Fruit fly (Drosophila melanogaster) whole organism: ENCODE measurements around the gene CG3587.

Experiments
- CG8478 ChIP-seq: fragments of >200 bp; optimal IDR thresholded peaks from 2 replicates; lab custom pipeline; 2018; ENCODE audit warnings: inconsistent platforms
- Dll ChIP-seq: fragments of >200 bp; optimal IDR thresholded peaks from 2 replicates; lab custom pipeline; 2017
- EcR ChIP-seq, 2 experiments: fragments of >200 bp; optimal IDR thresholded peaks; 2 replicates each; lab custom pipeline; 2017; ENCODE audit warnings: missing biosample characterization in 2 of 2, missing genetic modification characterization in 2 of 2, missing genetic modification reagents in 2 of 2
- pan ChIP-seq: fragments of >200 bp; optimal IDR thresholded peaks from 2 replicates; lab custom pipeline; 2017
- psq ChIP-seq: fragments of >200 bp; optimal IDR thresholded peaks from 2 replicates; lab custom pipeline; 2017
- usp ChIP-seq: fragments of >200 bp; optimal IDR thresholded peaks from 2 replicates; lab custom pipeline; 2017; ENCODE audit warnings: missing biosample characterization, missing genetic modification characterization, mixed read lengths

CG3587 gene

dm6 chrX:1949598-1949997 is 9.5 kb downstream of the CG3587 start:
- TF ChIP-seq EcR (GFP tag; optimal IDR thresholded peaks at IDR 0.05; lab: Kevin White, UChicago) (peak; percentile 5 to 27), usp (GFP tag; lab: Kevin White, UChicago) (no peak)

DNA sequence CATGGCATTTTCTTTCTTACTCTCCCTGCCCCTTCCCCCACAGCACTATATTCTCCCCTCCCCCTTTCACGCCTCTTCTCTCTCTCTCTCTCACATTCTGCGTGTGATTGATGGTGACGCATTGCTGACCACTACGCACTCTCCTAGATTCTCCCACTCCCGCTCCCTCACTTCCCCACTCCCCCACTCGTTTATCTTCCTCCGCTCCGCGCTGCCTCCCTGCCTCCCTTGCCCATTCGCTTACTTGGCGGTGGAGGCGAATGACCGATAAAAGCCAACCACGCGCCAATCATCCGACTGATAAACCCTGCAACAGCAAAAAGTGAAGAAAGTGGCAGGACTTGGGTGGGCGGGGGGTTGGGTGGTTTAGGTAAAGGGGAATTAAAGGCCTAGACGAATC is 10.2 kb downstream of the CG3587 start:
- peak; percentile 85 to 95 for TF ChIP-seq EcR (GFP tag; optimal IDR thresholded peaks at IDR 0.05; lab: Kevin White, UChicago)
- TF ChIP-seq usp (GFP tag; lab: Kevin White, UChicago) = no peak

DNA sequence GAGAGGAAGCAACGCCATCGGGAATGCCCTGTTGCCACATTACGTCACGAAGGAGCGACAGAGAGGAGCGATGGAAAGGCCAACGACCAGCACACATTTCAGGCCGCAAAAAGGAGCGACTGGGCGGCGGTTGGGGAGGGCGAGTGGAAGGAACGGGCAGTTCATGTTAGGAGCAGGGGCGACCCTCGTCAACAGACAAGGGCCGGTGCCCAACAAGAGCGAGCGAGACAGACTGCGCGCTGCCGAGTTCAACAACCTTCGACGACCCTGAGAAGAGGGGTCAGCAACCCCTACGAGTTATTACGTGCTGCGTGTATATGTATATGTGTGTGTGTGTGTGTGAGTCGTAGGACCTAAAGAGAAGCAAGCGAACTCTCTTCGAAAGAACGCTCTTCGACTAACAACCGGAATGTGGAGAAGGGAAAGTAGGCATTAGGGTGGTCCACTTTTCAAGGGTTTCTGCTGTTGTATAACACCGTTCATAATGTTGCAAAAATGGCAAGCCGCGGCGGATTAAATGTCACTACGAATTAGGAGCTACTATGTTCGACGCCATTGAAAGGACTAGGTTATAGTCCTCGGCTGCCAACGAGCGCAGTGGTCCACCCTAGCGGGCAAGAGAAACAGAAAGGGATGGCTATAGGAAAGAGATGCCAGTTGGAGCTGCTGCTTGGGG is 11.4 kb downstream of the CG3587 start:
- TF ChIP-seq usp (GFP tag; lab: Kevin White, UChicago) (no peak), Dll (lab: Kevin White, UChicago) (no peak), CG8478 (lab: Kevin White, UChicago) (no peak), pan (lab: Kevin White, UChicago) (no peak), psq (lab: Kevin White, UChicago) (no peak), EcR (GFP tag; optimal IDR thresholded peaks at IDR 0.05; lab: Kevin White, UChicago) (peak; percentile 99)

DNA sequence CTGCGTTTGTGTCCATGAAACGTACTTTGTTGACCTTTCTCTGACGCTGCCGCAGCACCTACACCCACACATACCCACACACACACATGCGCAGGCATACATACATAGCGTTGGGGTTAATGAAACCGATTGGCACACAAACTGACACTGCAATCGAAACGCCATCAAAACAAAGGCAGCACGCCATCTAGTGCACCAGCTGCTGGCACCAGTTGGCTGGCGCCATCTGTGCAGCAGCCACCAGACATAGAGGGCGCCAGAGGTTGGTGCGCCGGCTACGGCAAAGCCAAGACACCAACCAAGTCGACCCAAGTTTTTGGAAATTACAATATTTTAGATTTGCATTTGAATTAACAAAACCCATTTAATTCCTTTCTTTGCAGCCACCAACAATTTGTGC is 12.8 kb downstream of the CG3587 start:
- TF ChIP-seq Dll (lab: Kevin White, UChicago) (peak; percentile 74), EcR (GFP tag; optimal IDR thresholded peaks at IDR 0.05; lab: Kevin White, UChicago) (peak; percentile 84 to 92), psq (lab: Kevin White, UChicago) (no peak), pan (lab: Kevin White, UChicago) (no peak)

DNA sequence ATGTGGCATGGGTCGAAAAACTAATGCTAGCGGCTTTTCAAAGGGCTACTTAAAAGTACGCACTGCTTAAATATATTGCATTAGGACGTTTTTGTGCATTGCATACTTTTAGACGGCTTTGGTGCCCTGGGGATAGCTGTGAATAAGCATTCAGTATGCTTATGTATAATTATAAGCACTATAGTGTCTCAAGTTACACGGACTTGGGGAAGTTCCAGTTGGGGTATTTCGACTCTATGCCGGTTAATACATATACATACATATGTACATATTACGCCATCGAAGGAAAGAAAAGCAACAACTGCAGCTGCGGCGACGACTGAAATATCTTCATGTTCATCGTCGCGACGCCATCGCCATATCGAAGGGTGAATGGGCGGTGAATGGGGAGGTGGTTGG is 23.1 kb downstream of the CG3587 start:
- TF ChIP-seq EcR (GFP tag; optimal IDR thresholded peaks at IDR 0.05; lab: Kevin White, UChicago) (no peak), Dll (lab: Kevin White, UChicago) (no peak), pan (lab: Kevin White, UChicago) (no peak), CG8478 (lab: Kevin White, UChicago) (no peak), usp (GFP tag; lab: Kevin White, UChicago) (no peak)

- TF ChIP-seq pan (lab: Kevin White, UChicago) (no peak), psq (lab: Kevin White, UChicago) (no peak), CG8478 (lab: Kevin White, UChicago) (no peak), EcR (GFP tag; optimal IDR thresholded peaks at IDR 0.05; lab: Kevin White, UChicago) (peak in 1 of 2 experiments; percentile 7), usp (GFP tag; lab: Kevin White, UChicago) (no peak)
Observed at dm6 chrX:1963591-1964216, 23.6 kb downstream of the CG3587 start.

DNA sequence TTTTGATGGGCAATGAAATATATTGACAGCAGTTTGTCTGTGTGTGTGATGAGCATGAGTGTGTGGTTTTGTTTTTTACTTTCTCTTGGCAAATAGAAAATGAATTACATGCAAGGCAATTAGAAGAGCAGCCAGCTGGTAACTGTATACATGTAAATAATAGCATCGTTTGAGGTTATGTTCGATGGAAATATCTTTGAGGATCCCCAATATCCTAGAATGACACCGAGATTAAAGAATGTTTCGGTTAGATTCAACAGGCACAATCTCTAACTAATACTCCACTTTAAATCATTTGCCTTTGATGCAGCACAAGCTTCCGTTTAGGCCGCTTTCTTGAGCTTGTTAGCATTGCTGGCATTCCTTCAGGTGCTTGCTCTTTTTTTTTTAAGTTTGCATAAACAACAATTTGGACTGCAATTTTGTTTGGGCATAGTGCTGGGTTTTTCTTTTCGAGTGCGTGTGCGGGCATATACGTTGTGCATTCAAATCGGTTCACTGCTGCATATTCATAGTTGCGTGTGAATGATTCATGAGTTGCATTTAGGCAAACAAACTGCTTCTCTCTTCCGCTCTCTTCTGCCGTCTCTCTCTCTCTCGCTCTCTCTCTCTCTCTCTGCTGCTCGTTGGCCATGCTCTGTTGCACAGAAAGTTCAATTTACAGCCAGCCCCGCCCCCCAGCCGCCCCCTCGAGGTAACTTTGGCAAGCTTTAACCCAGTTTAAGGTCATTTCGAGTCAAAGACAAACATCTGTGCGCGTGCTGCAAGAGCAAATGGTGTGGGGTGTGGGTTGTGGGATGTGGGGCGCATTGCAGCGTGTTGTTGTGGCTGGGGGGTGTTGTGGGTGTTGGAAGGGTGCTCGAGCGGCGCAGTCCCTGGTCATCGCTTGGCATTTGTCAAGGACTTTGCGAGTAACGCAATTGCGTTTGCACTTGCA is 24.6 kb downstream of the CG3587 start:
- TF ChIP-seq EcR (GFP tag; optimal IDR thresholded peaks at IDR 0.05; lab: Kevin White, UChicago) = no peak
- TF ChIP-seq Dll (lab: Kevin White, UChicago) = peak; percentile 8

DNA sequence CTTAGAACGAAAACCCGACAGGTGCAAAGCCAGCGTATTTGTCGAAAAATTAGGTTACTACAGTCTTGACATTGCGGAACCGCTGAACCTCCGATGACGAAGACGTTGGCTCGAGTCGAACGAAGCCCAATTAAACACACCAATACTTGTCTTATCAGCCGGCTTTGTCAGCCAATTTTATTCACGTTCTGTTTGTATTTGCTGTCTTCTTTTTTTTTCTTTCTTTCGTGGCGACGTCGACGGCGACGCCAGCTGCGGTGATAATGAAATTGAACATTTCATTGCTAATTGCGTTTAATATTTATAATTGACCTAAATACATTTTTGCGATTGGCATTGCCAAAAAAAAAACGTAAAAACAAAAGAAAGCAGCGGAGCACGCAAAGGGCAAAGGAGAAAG is 25.4 kb downstream of the CG3587 start:
- TF ChIP-seq CG8478 (lab: Kevin White, UChicago) (no peak), usp (GFP tag; lab: Kevin White, UChicago) (no peak), pan (lab: Kevin White, UChicago) (no peak), EcR (GFP tag; optimal IDR thresholded peaks at IDR 0.05; lab: Kevin White, UChicago) (no peak), psq (lab: Kevin White, UChicago) (no peak), Dll (lab: Kevin White, UChicago) (no peak)

DNA sequence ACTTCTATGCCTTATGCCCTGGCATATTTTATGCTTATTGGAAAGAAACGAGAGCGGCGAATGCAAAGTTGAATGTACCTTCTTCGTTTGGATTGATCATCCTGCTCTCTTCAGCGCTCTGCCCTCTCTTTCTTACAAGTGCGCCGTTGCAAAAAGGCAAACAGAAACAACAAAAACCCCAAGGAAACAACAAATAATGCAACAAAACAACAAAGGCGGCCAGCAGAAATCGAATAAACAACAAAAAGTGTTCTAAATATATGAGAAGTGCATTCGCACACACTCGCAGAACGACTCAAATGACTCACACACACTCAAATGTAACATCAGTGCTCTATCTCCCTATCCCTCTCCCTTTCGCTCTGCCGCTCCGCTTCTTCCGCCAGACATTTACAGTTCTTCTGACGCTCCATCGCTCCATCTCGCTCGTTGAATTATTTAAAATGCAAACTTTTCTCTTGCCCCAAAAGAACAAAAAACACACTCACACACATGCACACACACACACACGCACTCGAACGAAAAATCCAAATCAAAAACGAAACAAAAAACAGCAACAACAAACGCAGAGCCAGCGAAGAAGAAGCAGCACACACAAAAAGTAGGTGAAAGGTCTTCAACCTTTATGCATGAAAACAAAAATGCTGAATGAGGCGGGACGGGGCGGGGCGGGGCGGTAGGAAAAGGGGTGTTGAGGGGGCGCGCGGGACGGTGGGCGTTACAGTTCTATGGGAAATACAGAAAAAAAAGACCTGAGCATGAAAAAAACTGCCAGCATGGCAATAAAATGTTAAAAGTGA is 26.1 kb downstream of the CG3587 start:
- TF ChIP-seq EcR (GFP tag; optimal IDR thresholded peaks at IDR 0.05; lab: Kevin White, UChicago) (peak in 1 of 2 experiments; percentile 55), CG8478 (lab: Kevin White, UChicago) (no peak), Dll (lab: Kevin White, UChicago) (peak; percentile 3), pan (lab: Kevin White, UChicago) (no peak), usp (GFP tag; lab: Kevin White, UChicago) (no peak), psq (lab: Kevin White, UChicago) (no peak)

DNA sequence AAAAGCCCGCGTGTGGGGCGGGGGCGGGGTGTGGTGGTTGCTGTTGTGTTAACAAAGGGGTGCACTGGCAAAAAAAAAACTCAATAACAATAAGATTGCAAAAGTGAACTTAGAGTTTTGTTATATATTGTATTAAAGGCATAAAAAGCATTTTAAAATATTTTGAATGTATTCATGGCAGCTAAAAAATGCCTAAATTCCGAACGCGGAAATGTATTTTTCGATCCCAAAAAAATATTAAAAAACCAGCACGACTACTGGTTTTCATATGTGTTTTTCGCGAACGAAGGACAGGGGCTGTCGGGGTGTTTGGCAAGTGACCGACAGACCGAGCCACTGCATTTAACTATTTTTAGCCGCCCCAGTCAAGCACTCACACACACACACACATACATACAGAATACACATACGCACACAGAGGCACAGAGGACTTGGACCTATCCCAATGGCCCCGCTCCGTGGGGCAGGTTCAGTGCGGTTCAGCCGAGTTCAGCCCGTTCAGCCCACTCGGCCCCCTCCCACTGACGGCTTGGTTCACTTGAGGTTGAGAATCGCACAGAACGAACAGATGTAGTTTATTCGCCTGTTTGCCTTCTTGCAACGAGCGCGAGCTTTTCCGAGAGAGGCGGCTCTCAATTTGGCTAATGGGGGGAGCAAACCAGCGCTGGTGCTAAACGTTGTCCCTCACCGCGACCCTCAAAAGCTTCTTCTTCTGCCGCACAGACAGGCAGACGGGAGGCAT is 26.8 kb downstream of the CG3587 start:
- TF ChIP-seq EcR (GFP tag; optimal IDR thresholded peaks at IDR 0.05; lab: Kevin White, UChicago) = peak in 1 of 2 experiments; percentile 84
- TF ChIP-seq Dll (lab: Kevin White, UChicago) = no peak
- no peak for TF ChIP-seq psq (lab: Kevin White, UChicago)
- no peak for TF ChIP-seq CG8478 (lab: Kevin White, UChicago)
